Fruit fly (Drosophila melanogaster): ENCODE data around the gene Elp6.

Elp6 gene

dm6 chr3R:13366561-13367518, at the start of gene Elp6:
TSS of gene Elp6 (minus strand) at chr3R:13366910.
- TF ChIP-seq Myc (optimal IDR thresholded peaks at IDR 0.05) (no peak), ttk (optimal IDR thresholded peaks at IDR 0.05) (no peak), psq (optimal IDR thresholded peaks at IDR 0.05) (no peak), insv (optimal IDR thresholded peaks at IDR 0.05) (no peak), Sin3A (optimal IDR thresholded peaks at IDR 0.05) (no peak), h (optimal IDR thresholded peaks at IDR 0.05) (no peak)

DNA sequence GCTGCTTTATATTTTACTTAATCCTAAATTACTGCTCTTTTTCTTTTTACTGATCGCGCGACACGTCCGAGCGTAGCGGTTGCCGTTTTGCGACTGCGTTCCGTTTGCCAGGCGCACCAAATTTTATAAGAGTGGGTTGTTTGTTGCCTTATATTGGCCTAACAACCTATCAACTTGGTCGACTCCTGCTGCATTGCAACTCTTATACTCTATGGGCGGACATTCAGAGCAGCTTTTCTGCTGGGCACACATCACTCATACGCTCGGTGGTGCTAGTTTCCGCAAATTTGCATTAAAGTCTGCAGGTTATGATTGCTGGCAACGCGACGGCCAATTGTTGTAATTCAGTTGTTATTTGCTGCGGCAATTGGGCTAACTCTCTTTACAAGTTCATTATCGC, 48.5 kb upstream of the Elp6 start, which contains the start of gene yellow-e:
Gene yellow-e, minus strand, starts transcription at position 101 of the 400 bp plus-strand sequence.
- TF ChIP-seq h (optimal IDR thresholded peaks at IDR 0.05) (no peak), Myc (optimal IDR thresholded peaks at IDR 0.05) (no peak), Sin3A (optimal IDR thresholded peaks at IDR 0.05) (no peak), ttk (optimal IDR thresholded peaks at IDR 0.05) (no peak), insv (optimal IDR thresholded peaks at IDR 0.05) (no peak), psq (optimal IDR thresholded peaks at IDR 0.05) (no peak)

DNA sequence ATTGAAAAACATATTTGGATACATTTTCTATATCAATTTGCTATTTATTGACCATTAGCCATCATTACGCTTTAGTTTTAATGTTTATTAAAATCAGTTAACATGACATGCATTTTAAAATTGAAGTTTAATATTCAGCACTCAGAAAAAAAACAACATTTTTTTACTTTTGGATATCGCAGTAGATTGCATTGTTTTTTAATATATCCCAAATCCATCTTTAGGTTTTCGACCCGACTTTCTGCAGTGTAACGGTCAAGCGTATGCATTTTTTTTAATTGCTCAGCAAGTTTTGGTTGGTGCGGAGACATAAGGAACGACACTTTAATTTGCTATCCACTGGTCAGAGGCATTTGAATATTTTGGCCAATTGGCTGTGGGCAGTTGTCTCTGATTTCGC, 46.0 kb upstream of the Elp6 start:
- TF ChIP-seq Myc (optimal IDR thresholded peaks at IDR 0.05) (no peak), Sin3A (optimal IDR thresholded peaks at IDR 0.05) (no peak), h (optimal IDR thresholded peaks at IDR 0.05) (no peak), ttk (optimal IDR thresholded peaks at IDR 0.05) (no peak), psq (optimal IDR thresholded peaks at IDR 0.05) (no peak), insv (optimal IDR thresholded peaks at IDR 0.05) (no peak)

- TF ChIP-seq Sin3A (optimal IDR thresholded peaks at IDR 0.05) = no peak
- TF ChIP-seq insv (optimal IDR thresholded peaks at IDR 0.05) = no peak
- no peak for TF ChIP-seq psq (optimal IDR thresholded peaks at IDR 0.05)
- no peak for TF ChIP-seq ttk (optimal IDR thresholded peaks at IDR 0.05)
- TF ChIP-seq Myc (optimal IDR thresholded peaks at IDR 0.05) = no peak
- no peak for TF ChIP-seq h (optimal IDR thresholded peaks at IDR 0.05)
Observed at dm6 chr3R:13406898-13407297, 40.2 kb upstream of the Elp6 start, which contains the start of gene yellow-e2. TSS of gene yellow-e2 (minus strand) at chr3R:13406998.

DNA sequence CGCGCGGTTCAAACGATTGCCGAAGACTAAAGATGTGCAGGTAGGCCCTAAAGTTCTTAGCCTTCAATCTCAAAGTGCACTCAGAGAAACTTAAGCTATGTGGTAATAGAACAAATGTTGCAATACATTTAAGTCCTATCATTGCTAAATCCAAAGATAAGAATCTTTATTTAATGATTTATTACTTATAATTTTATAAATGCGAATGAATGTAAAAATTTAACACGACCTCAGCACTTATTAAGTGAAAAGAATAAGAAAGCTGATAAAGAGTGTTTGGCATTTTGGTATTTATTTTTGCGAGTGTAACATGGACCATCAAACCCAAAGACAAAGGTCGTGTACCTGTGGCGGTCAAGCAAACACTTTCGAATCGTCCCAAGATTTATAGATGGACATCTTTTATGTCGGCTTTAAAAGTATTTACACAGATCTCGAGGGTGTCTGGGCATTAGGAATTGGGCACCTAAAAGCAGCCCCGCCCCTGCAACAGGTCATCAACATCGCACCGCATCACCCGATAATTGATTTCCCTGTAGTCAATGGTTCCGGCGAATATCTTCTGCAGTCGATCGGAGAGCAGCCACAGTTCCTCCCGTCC, 38.2 kb upstream of the Elp6 start, which contains the start of gene yellow-e3:
Gene yellow-e3, minus strand, starts transcription at position 30 of the 601 bp plus-strand sequence.
- TF ChIP-seq h (optimal IDR thresholded peaks at IDR 0.05) (no peak), ttk (optimal IDR thresholded peaks at IDR 0.05) (no peak), Sin3A (optimal IDR thresholded peaks at IDR 0.05) (no peak), psq (optimal IDR thresholded peaks at IDR 0.05) (no peak), insv (optimal IDR thresholded peaks at IDR 0.05) (no peak), Myc (optimal IDR thresholded peaks at IDR 0.05) (no peak)

DNA sequence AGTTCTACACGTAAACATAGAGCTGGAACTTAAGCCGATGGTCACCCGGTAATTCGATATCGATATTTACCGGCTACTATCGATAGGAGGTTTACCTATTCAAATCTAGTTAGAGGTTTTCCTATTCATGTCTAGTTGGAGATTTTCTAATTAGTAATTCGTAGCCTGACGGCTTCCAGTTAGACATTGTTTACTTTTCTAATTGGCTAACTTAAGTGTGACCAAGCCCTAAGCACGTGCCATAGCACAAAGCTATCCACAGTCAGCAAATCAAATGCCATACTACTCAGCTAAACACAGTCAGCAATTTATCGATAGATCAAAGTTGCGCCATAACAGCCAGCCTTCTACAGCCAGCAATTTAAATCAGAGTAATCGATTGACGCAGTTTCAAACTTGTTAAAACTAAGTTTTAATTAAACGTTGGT, 36.3 kb upstream of the Elp6 start, which contains the start of gene Dpm3:
Gene Dpm3, minus strand, starts transcription at position 20 of the 428 bp plus-strand sequence.
- TF ChIP-seq Myc (optimal IDR thresholded peaks at IDR 0.05) (no peak), Sin3A (optimal IDR thresholded peaks at IDR 0.05) (no peak), ttk (optimal IDR thresholded peaks at IDR 0.05) (no peak), insv (optimal IDR thresholded peaks at IDR 0.05) (no peak), h (optimal IDR thresholded peaks at IDR 0.05) (no peak), psq (optimal IDR thresholded peaks at IDR 0.05) (no peak)

dm6 chr3R:13401722-13402296, 35.1 kb upstream of the Elp6 start, which contains the start of gene GILT1:
TSS of gene GILT1 (minus strand) at chr3R:13401862.
- TF ChIP-seq Sin3A (optimal IDR thresholded peaks at IDR 0.05) (no peak), h (optimal IDR thresholded peaks at IDR 0.05) (no peak), psq (optimal IDR thresholded peaks at IDR 0.05) (no peak), Myc (optimal IDR thresholded peaks at IDR 0.05) (no peak), ttk (optimal IDR thresholded peaks at IDR 0.05) (no peak), insv (optimal IDR thresholded peaks at IDR 0.05) (no peak)

- no peak for TF ChIP-seq Myc (optimal IDR thresholded peaks at IDR 0.05)
- TF ChIP-seq ttk (optimal IDR thresholded peaks at IDR 0.05) = no peak
- no peak for TF ChIP-seq Sin3A (optimal IDR thresholded peaks at IDR 0.05)
Observed at dm6 chr3R:13400902-13401721, 34.4 kb upstream of the Elp6 start.

- TF ChIP-seq psq (optimal IDR thresholded peaks at IDR 0.05) (no peak), ttk (optimal IDR thresholded peaks at IDR 0.05) (no peak), h (optimal IDR thresholded peaks at IDR 0.05) (no peak), insv (optimal IDR thresholded peaks at IDR 0.05) (no peak), Sin3A (optimal IDR thresholded peaks at IDR 0.05) (no peak), Myc (optimal IDR thresholded peaks at IDR 0.05) (no peak)
Observed at dm6 chr3R:13397535-13397934, 30.8 kb upstream of the Elp6 start, which contains the start of gene CG14377. TSS of gene CG14377 (plus strand) at chr3R:13397835.

DNA sequence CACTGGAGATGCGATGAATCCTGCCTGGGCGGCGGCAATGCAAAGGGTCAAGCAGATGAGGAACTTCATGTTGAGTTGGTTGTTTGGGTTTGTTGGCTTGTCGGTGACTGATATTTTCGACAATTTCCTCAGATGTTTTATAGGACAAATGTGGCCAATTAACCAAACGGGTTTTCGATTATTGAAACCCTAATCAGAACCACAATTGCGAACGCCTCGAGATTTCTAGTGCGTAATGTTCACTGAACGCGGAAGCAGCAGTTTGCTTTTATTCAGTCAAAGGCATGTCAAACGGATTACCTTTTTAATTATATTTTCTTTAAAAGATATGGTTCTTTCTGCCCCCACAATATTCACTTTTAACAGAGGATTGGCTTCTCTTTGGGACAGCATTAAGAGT, 30.3 kb upstream of the Elp6 start, which contains the start of gene CG14374:
Gene CG14374, minus strand, starts transcription at position 101 of the 400 bp plus-strand sequence.
- TF ChIP-seq Sin3A (optimal IDR thresholded peaks at IDR 0.05) (no peak), psq (optimal IDR thresholded peaks at IDR 0.05) (no peak), h (optimal IDR thresholded peaks at IDR 0.05) (no peak), insv (optimal IDR thresholded peaks at IDR 0.05) (no peak), ttk (optimal IDR thresholded peaks at IDR 0.05) (no peak), Myc (optimal IDR thresholded peaks at IDR 0.05) (no peak)

DNA sequence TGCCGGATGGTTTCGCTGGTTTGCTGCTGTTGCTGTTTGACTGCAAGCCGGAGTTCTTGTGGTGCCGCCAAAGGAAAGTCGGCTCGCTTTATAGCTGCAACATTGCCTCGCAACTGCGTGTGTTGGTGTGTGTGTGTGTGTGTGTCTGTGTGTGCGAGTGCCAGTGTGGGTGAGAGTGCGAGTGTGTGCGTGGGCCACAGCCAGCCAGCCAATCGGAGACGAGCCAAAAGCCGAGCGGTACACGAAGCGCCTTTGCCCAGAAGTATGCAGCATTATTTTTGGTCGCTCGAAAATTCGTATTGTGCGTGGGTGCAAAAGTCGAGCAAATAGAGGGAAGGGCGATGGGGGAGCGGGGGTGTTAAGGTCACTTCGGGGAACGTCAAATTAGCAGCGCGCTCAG, 28.4 kb upstream of the Elp6 start, which contains the start of gene CCHa2:
Gene CCHa2, minus strand, starts transcription at position 65 of the 400 bp plus-strand sequence.
- TF ChIP-seq ttk (optimal IDR thresholded peaks at IDR 0.05) (no peak), h (optimal IDR thresholded peaks at IDR 0.05) (no peak), insv (optimal IDR thresholded peaks at IDR 0.05) (no peak), Sin3A (optimal IDR thresholded peaks at IDR 0.05) (no peak), psq (optimal IDR thresholded peaks at IDR 0.05) (no peak)

Measured in Kc167 (cell line).